Fruit fly (Drosophila melanogaster) whole organism, embryonic: ENCODE data around the gene CG15548.
A peak's percentile ranks its signal among the peaks of the same experiment; 100 is the strongest.

Experiments
- Aef1 ChIP-seq: fragments of 200-800 bp; sonication (Bioruptor generic); IDR thresholded peaks from 3 replicates; pipeline ENCODE4 v1.3.6; 2022; ENCODE audit warnings: missing biosample characterization, missing genetic modification characterization
- Atf-2 ChIP-seq: fragments of 200-800 bp; sonication (Bioruptor generic); optimal IDR thresholded peaks from 2 replicates; lab custom pipeline; 2016; ENCODE audit warnings: missing biosample characterization, missing genetic modification characterization
- CG10543 ChIP-seq: fragments of 200-800 bp; sonication (Bioruptor generic); optimal IDR thresholded peaks from 3 replicates; lab custom pipeline; 2017; ENCODE audit warnings: missing biosample characterization, mild to moderate bottlenecking, missing genetic modification characterization, moderate library complexity
- CG11695 ChIP-seq: fragments of 200-800 bp; sonication (Bioruptor generic); IDR thresholded peaks from 3 replicates; pipeline ENCODE4 v1.3.6; 2022; ENCODE audit warnings: missing biosample characterization, missing genetic modification characterization
- CG12219 ChIP-seq: fragments of 200-800 bp; sonication (Bioruptor generic); optimal IDR thresholded peaks from 3 replicates; lab custom pipeline; 2018; ENCODE audit warnings: missing biosample characterization, mild to moderate bottlenecking, missing genetic modification characterization
- CG15696 ChIP-seq: fragments of 200-800 bp; sonication (Bioruptor generic); optimal IDR thresholded peaks from 2 replicates; lab custom pipeline; 2019; ENCODE audit warnings: missing biosample characterization, mild to moderate bottlenecking, missing genetic modification characterization, moderate library complexity
- CG30403 ChIP-seq: fragments of 200-800 bp; sonication (Bioruptor generic); optimal IDR thresholded peaks from 3 replicates; lab custom pipeline; 2016; ENCODE audit warnings: missing biosample characterization, missing genetic modification characterization
- CG3847 ChIP-seq: fragments of 200-800 bp; sonication (Bioruptor generic); IDR thresholded peaks from 2 replicates; pipeline ENCODE4 v1.3.6; 2022; ENCODE audit warnings: missing biosample characterization, missing genetic modification characterization
- CG6689 ChIP-seq: fragments of 200-800 bp; sonication (Bioruptor generic); IDR thresholded peaks from 2 replicates; pipeline ENCODE4 v1.3.6; 2022; ENCODE audit warnings: missing biosample characterization, missing genetic modification characterization
- CG7372 ChIP-seq: fragments of 200-800 bp; sonication (Bioruptor generic); IDR thresholded peaks from 2 replicates; pipeline ENCODE4 v1.3.6; 2022; ENCODE audit warnings: missing biosample characterization, missing genetic modification characterization
- D ChIP-seq, 2 experiments: fragments of 200-800 bp in 1 of 2; fragments of >200 bp in 1 of 2; sonication (Bioruptor generic) in 1 of 2; optimal IDR thresholded peaks; 2 replicates in 1 of 2; 3 replicates in 1 of 2; lab custom pipeline; 2017; ENCODE audit warnings: mild to moderate bottlenecking in 1 of 2, missing biosample characterization in 1 of 2, missing genetic modification characterization in 1 of 2, missing genetic modification reagents in 1 of 2
- Dll ChIP-seq: fragments of 200-800 bp; sonication (Bioruptor generic); IDR thresholded peaks from 4 replicates; pipeline ENCODE4 v1.3.6; 2022; ENCODE audit warnings: missing biosample characterization, missing genetic modification characterization; ENCODE audit not compliant: partially characterized antibody
- GATAe ChIP-seq: fragments of 200-800 bp; sonication (Bioruptor generic); conservative IDR thresholded peaks from 2 replicates; pipeline ENCODE4 v1.3.6; 2022; ENCODE audit warnings: missing biosample characterization, missing genetic modification characterization
- Kr ChIP-seq: fragments of 200-800 bp; sonication (Bioruptor generic); optimal IDR thresholded peaks from 2 replicates; lab custom pipeline; 2017; ENCODE audit warnings: missing biosample characterization, mild to moderate bottlenecking, missing genetic modification characterization
- Med ChIP-seq: fragments of 200-800 bp; sonication (Bioruptor generic); peaks from one replicate; lab custom pipeline; 2016; ENCODE audit warnings: missing biosample characterization, missing genetic modification characterization, mild to moderate bottlenecking, inconsistent platforms, moderate library complexity
- NfI ChIP-seq: fragments of 200-800 bp; sonication (Bioruptor generic); optimal IDR thresholded peaks from 3 replicates; lab custom pipeline; 2018; ENCODE audit warnings: missing biosample characterization, mild to moderate bottlenecking, missing genetic modification characterization, moderate library complexity
- Pdp1 ChIP-seq, 2 experiments: fragments of 200-800 bp; sonication (Bioruptor generic); optimal IDR thresholded peaks; 3 replicates each; lab custom pipeline; 2016; ENCODE audit warnings: missing biosample characterization in 2 of 2, missing genetic modification characterization in 2 of 2, mild to moderate bottlenecking in 1 of 2, moderate library complexity in 1 of 2
- Sox102F ChIP-seq: fragments of 200-800 bp; sonication (Bioruptor generic); optimal IDR thresholded peaks from 2 replicates; lab custom pipeline; 2018; ENCODE audit warnings: missing biosample characterization, mild to moderate bottlenecking, missing genetic modification characterization, moderate library complexity
- Spps ChIP-seq: fragments of 200-800 bp; sonication (Bioruptor generic); optimal IDR thresholded peaks from 2 replicates; lab custom pipeline; 2018; ENCODE audit warnings: missing biosample characterization, mild to moderate bottlenecking, missing genetic modification characterization
- Ssrp ChIP-seq: fragments of 200-800 bp; sonication (Bioruptor generic); optimal IDR thresholded peaks from 2 replicates; lab custom pipeline; 2018; ENCODE audit warnings: missing biosample characterization, mild to moderate bottlenecking, missing genetic modification characterization, moderate library complexity
- ab ChIP-seq: fragments of 200-800 bp; sonication (Bioruptor generic); optimal IDR thresholded peaks from 2 replicates; lab custom pipeline; 2016; ENCODE audit warnings: missing biosample characterization, missing genetic modification characterization
- aop ChIP-seq: fragments of 200-800 bp; sonication (Bioruptor generic); IDR thresholded peaks from 2 replicates; pipeline ENCODE4 v1.3.6; 2022; ENCODE audit warnings: missing biosample characterization, missing genetic modification characterization
- ara ChIP-seq: fragments of 200-800 bp; sonication (Bioruptor generic); IDR thresholded peaks from 2 replicates; pipeline ENCODE4 v1.3.6; 2022; ENCODE audit warnings: missing biosample characterization, missing genetic modification characterization
- cad ChIP-seq: fragments of >200 bp; optimal IDR thresholded peaks from 2 replicates; lab custom pipeline; 2017; ENCODE audit warnings: missing biosample characterization, missing genetic modification characterization
- crol ChIP-seq: fragments of 200-800 bp; sonication (Bioruptor generic); IDR thresholded peaks from 2 replicates; pipeline ENCODE4 v1.3.6; 2022; ENCODE audit warnings: missing biosample characterization, missing genetic modification characterization
- danr ChIP-seq: fragments of 200-800 bp; sonication (Bioruptor generic); IDR thresholded peaks from 2 replicates; pipeline ENCODE4 v1.3.6; 2022; ENCODE audit warnings: missing biosample characterization, missing genetic modification characterization
- exex ChIP-seq: fragments of 200-800 bp; sonication (Bioruptor generic); optimal IDR thresholded peaks from 4 replicates; lab custom pipeline; 2018; ENCODE audit warnings: missing biosample characterization, mild to moderate bottlenecking, missing genetic modification characterization, moderate library complexity
- fd102C ChIP-seq: fragments of 200-800 bp; sonication (Bioruptor generic); optimal IDR thresholded peaks from 2 replicates; lab custom pipeline; 2018; ENCODE audit warnings: missing biosample characterization, mild to moderate bottlenecking, missing genetic modification characterization, moderate library complexity
- grn ChIP-seq: fragments of 200-800 bp; sonication (Bioruptor generic); optimal IDR thresholded peaks from 3 replicates; lab custom pipeline; 2017; ENCODE audit warnings: missing biosample characterization, missing genetic modification characterization
- gsb-n ChIP-seq: fragments of 200-800 bp; sonication (Bioruptor generic); optimal IDR thresholded peaks from 3 replicates; lab custom pipeline; 2018; ENCODE audit warnings: missing biosample characterization, mild to moderate bottlenecking, missing genetic modification characterization
- kni ChIP-seq: fragments of 200-800 bp; sonication (Bioruptor generic); optimal IDR thresholded peaks from 3 replicates; lab custom pipeline; 2017; ENCODE audit warnings: mild to moderate bottlenecking, missing biosample characterization, missing genetic modification reagents, missing genetic modification characterization
- lab ChIP-seq: fragments of 200-800 bp; sonication (Bioruptor generic); optimal IDR thresholded peaks from 3 replicates; lab custom pipeline; 2017; ENCODE audit warnings: missing biosample characterization, missing genetic modification characterization, mild to moderate bottlenecking, moderate library complexity, missing genetic modification reagents
- oc ChIP-seq: fragments of 200-800 bp; sonication (Bioruptor generic); optimal IDR thresholded peaks from 2 replicates; lab custom pipeline; 2018; ENCODE audit warnings: missing biosample characterization, mild to moderate bottlenecking, missing genetic modification characterization, moderate library complexity
- otp ChIP-seq: fragments of 200-800 bp; sonication (Bioruptor generic); IDR thresholded peaks from 3 replicates; pipeline ENCODE4, ENCODE4 v1.3.6; 2022; ENCODE audit warnings: missing biosample characterization, missing genetic modification characterization
- pan ChIP-seq, 4 experiments: fragments of >200 bp in 3 of 4; fragments of 200-800 bp in 1 of 4; sonication (Bioruptor generic) in 1 of 4; optimal IDR thresholded peaks in 3 of 4; IDR thresholded peaks in 1 of 4; 2 replicates each; pipeline versions ENCODE4 v1.3.6 to Lab custom; 2017 to 2022; ENCODE audit warnings: missing biosample characterization in 2 of 4, missing genetic modification characterization in 2 of 4, mixed read lengths in 1 of 4
- pfk ChIP-seq: fragments of 200-800 bp; sonication (Bioruptor generic); optimal IDR thresholded peaks from 2 replicates; lab custom pipeline; 2018; ENCODE audit warnings: missing biosample characterization, mild to moderate bottlenecking, missing genetic modification characterization, moderate library complexity
- sens ChIP-seq: fragments of 200-800 bp; sonication (Bioruptor generic); peaks from one replicate; lab custom pipeline; 2016; ENCODE audit warnings: missing biosample characterization, missing genetic modification characterization
- seq ChIP-seq: fragments of 200-800 bp; sonication (Bioruptor generic); IDR thresholded peaks from 2 replicates; pipeline ENCODE4 v1.3.6; 2022; ENCODE audit warnings: missing biosample characterization, missing genetic modification characterization
- sug ChIP-seq: fragments of 200-800 bp; optimal IDR thresholded peaks from 2 replicates; lab custom pipeline; 2019; ENCODE audit warnings: missing biosample characterization, mild to moderate bottlenecking, missing genetic modification characterization, moderate library complexity
- tll ChIP-seq, 2 experiments: fragments of 200-800 bp in 1 of 2; fragments of >200 bp in 1 of 2; sonication (Bioruptor generic) in 1 of 2; optimal IDR thresholded peaks; 2 replicates each; lab custom pipeline; 2017 to 2019; ENCODE audit warnings: missing biosample characterization in 2 of 2, missing genetic modification characterization in 2 of 2, mild to moderate bottlenecking in 1 of 2, moderate library complexity in 1 of 2
- tna ChIP-seq: fragments of 200-800 bp; sonication (Bioruptor generic); IDR thresholded peaks from 2 replicates; pipeline ENCODE4 v1.3.6; 2022; ENCODE audit warnings: missing biosample characterization, missing genetic modification characterization; ENCODE audit not compliant: partially characterized antibody
- twi ChIP-seq: fragments of 200-800 bp; optimal IDR thresholded peaks from 2 replicates; lab custom pipeline; 2019; ENCODE audit warnings: missing biosample characterization, mild to moderate bottlenecking, missing genetic modification characterization, moderate library complexity
- unc-4 ChIP-seq: fragments of 200-800 bp; sonication (Bioruptor generic); IDR thresholded peaks from 2 replicates; pipeline ENCODE4 v1.3.6; 2022; ENCODE audit warnings: missing biosample characterization, missing genetic modification characterization; ENCODE audit not compliant: partially characterized antibody
- vfl ChIP-seq: fragments of 200-800 bp; sonication (Bioruptor generic); optimal IDR thresholded peaks from 2 replicates; lab custom pipeline; 2016; ENCODE audit warnings: missing biosample characterization, missing genetic modification characterization
- zf30C ChIP-seq: fragments of 200-800 bp; sonication (Bioruptor generic); optimal IDR thresholded peaks from 3 replicates; lab custom pipeline; 2018; ENCODE audit warnings: missing biosample characterization, mild to moderate bottlenecking, missing genetic modification characterization
- zfh2 ChIP-seq: fragments of 200-800 bp; sonication (Bioruptor generic); optimal IDR thresholded peaks from 2 replicates; lab custom pipeline; 2016; ENCODE audit warnings: missing biosample characterization, missing genetic modification characterization

CG15548 gene

dm6 chr3R:30922414-30922813 is 37.1 kb upstream of the CG15548 start:
- peak; percentile 9 for TF ChIP-seq cad (GFP tag; lab: Kevin White, UChicago)
- TF ChIP-seq zfh2, result no peak
- TF ChIP-seq Pdp1 (GFP tag; optimal IDR thresholded peaks at IDR 0.05; lab: Kevin White, UChicago), result peak in 1 of 2 experiments; percentile 32
- peak; percentile 52; the same call in 1 of the 2 replicates for TF ChIP-seq crol (GFP tag; lab: Robert Waterston, UW)
- peak; percentile 59 for TF ChIP-seq twi (tag; lab: Kevin White, UChicago)

- no peak for TF ChIP-seq NfI (GFP tag; lab: Kevin White, UChicago)
- no peak for TF ChIP-seq Aef1
- TF ChIP-seq CG3847, result no peak
- TF ChIP-seq ab (GFP tag; lab: Kevin White, UChicago), result no peak
- TF ChIP-seq sug (tag; lab: Kevin White, UChicago), result peak; percentile 48
- no peak for TF ChIP-seq seq (GFP tag; lab: Robert Waterston, UW)
- TF ChIP-seq GATAe (GFP tag; lab: Robert Waterston, UW), result 0 out of 2 replicates have a peak, but pooled peaks have one; percentile 12
- no peak for TF ChIP-seq Spps
- no peak for TF ChIP-seq CG30403 (GFP tag; lab: Kevin White, UChicago)
- no peak for TF ChIP-seq fd102C (GFP tag; lab: Kevin White, UChicago)
- TF ChIP-seq CG10543 (GFP tag; lab: Kevin White, UChicago), result peak; percentile 17
- TF ChIP-seq aop, result no peak
- TF ChIP-seq lab (GFP tag; lab: Kevin White, UChicago), result peak; percentile 79
- no peak for TF ChIP-seq otp (GFP tag; lab: Robert Waterston, UW)
- TF ChIP-seq tna, result no peak
- TF ChIP-seq exex, result peak; percentile 85
- TF ChIP-seq sens (GFP tag; lab: Kevin White, UChicago), result peak; percentile 13
- TF ChIP-seq unc-4 (GFP tag; lab: Robert Waterston, UW), result no peak
- TF ChIP-seq CG6689 (GFP tag; lab: Robert Waterston, UW), result no peak
These were observed 35.9 kb upstream of the CG15548 start for dm6 chr3R:30923581-30923980.

DNA sequence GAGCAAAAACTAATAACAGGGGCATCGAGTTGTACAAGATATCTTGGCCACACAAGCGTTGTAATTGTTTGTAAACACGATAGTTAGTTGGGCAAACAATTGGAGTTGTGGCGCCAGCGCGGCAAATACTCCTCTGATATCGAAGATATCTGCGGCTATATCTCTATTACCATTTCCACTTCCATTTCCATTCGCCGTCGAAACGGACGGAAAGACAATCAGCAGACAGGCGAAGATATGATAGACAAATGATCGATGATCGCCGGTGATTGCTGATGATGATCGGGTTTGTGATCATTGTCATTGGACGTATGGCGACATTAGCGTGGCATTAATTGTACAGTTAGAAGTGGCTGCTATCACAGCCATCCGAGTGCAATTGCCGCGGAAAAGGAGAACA is 34.1 kb upstream of the CG15548 start:
- TF ChIP-seq grn (peak; percentile 57), lab (GFP tag; lab: Kevin White, UChicago) (peak; percentile 66), Ssrp (tag; lab: Kevin White, UChicago) (no peak), CG15696 (tag; lab: Kevin White, UChicago) (peak; percentile 1), vfl (GFP tag; lab: Kevin White, UChicago) (no peak), Med (peak; percentile 7)

DNA sequence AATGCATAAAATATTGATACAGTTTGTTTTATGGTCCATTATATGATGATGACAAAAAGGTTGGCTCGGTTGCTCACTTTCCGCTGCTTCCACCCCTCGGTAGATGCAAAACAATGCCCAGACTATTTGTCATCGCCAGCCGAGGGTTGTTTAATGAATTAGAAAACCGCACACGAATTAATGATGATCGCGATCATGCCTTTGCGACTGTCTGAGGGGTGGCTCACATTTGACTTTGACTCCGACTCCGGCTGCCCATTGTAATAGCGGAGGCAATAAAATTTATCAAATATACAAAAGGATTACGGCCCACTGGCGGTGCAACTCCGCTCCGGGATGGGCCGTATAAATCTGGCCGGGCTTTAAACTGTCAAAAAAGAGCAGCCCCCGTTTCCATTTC is 33.5 kb upstream of the CG15548 start:
- TF ChIP-seq Sox102F (no peak), danr (no peak), CG11695 (GFP tag; lab: Robert Waterston, UW) (no peak), D (optimal IDR thresholded peaks at IDR 0.05; lab: Kevin White, UChicago) (no peak), D (GFP tag; optimal IDR thresholded peaks at IDR 0.05; lab: Kevin White, UChicago) (peak; percentile 8), zf30C (GFP tag; lab: Kevin White, UChicago) (no peak), ara (GFP tag; lab: Robert Waterston, UW) (no peak), oc (peak; percentile 77), Atf-2 (no peak), kni (GFP tag; lab: Kevin White, UChicago) (peak; percentile 30), pfk (GFP tag; lab: Kevin White, UChicago) (no peak), pan (optimal IDR thresholded peaks at IDR 0.05; lab: Kevin White, UChicago) (no peak), pan (GFP tag; optimal IDR thresholded peaks at IDR 0.05 in 1 of 2, IDR thresholded peaks at IDR 0.05 in 1 of 2) (no peak), tll (GFP tag; optimal IDR thresholded peaks at IDR 0.05; lab: Kevin White, UChicago) (peak in 1 of 2 experiments; percentile 63), CG12219 (GFP tag; lab: Kevin White, UChicago) (no peak), CG7372 (GFP tag; lab: Robert Waterston, UW) (no peak), zfh2 (no peak), Kr (GFP tag; lab: Kevin White, UChicago) (peak; percentile 34), gsb-n (tag; lab: Kevin White, UChicago) (peak; percentile 50), Dll (GFP tag; lab: Robert Waterston, UW) (no peak)
